Worm (Caenorhabditis elegans): ENCODE measurements around the gene clec-45.

DNA sequence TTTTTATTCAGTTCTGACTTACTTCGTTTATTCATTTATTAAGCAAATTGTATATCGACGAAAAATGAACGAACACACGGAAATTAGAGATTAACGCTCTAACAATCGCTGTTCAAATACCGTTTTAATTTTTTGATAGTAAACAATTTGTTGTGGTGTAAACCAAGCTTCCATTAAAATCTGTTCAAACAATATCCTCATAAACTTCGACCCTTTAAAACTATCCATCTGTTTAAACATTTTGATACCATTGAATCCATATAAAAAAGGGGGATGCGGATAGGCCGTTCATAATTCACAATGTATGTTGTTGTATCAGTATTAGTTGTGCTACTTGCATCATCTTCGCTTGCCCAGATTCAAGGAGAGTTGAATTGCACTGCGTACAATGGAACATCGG, 11.4 kb upstream of the clec-45 start, which contains the start of gene F07C4.6:
- TF ChIP-seq jun-1 (tag; optimal IDR thresholded peaks at IDR 0.05), result no peak
- TF ChIP-seq daf-16 (GFP tag; optimal IDR thresholded peaks at IDR 0.05), result no peak
- TF ChIP-seq daf-16 (tag; optimal IDR thresholded peaks at IDR 0.05), result no peak
